Worm (Caenorhabditis elegans): ENCODE results near the gene srz-66.

The srz-66 gene

DNA sequence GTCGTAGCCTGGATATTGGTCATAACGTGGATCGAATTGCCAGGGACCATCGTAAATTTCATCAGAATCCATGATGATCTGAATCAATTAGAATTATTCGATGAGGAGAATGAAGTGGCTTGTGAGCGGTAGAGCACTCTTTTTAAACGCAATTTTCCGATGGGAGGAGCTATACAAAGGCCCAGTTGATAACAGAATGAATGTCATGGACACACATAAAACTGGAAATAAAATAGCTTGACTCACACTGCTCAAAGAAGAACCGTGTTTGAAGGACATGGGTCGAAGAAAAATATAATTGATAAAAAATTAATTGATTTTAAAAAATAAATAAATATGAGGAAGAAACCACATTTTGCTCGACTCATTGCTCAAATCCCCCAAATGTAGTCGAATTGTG lies 40.7 kb upstream of the srz-66 start, which contains the start of gene Y68A4A.13:
Gene Y68A4A.13 (minus strand): TSS at position 101 of the 400 bp plus-strand sequence.
- no peak for TF ChIP-seq lin-13 (GFP tag; optimal IDR thresholded peaks at IDR 0.05)
- no peak for TF ChIP-seq ceh-16 (tag; optimal IDR thresholded peaks at IDR 0.05)
- TF ChIP-seq nhr-77 (tag; optimal IDR thresholded peaks at IDR 0.05): no peak
- TF ChIP-seq alr-1 (tag; optimal IDR thresholded peaks at IDR 0.05): no peak

DNA sequence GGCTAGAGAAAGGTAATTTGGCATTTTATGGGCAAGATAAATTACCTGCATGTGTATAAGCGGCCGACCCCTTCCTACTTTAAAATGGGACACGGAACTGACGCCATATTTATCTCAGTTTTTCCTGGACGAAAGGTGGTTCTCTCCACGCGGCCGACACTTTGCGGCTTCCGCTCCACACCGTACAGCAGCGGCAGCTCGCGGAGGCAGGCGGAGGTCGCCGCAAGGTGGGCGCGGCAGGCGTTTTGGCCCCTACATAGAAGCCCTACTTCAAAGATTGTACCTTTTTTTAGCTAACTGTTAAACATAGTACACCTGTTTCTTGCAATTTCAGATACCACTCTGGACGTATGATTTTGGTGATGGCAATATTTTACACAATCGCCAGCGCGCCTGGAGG lies 39.1 kb upstream of the srz-66 start:
- TF ChIP-seq nhr-6 (tag; optimal IDR thresholded peaks at IDR 0.05) (no peak), sma-3 (GFP tag; optimal IDR thresholded peaks at IDR 0.05) (no peak), ama-1 (optimal IDR thresholded peaks at IDR 0.05) (no peak), elt-1 (tag; optimal IDR thresholded peaks at IDR 0.05) (no peak), mbf-1 (tag; optimal IDR thresholded peaks at IDR 0.05) (no peak), nhr-11 (tag; optimal IDR thresholded peaks at IDR 0.05) (no peak), mdl-1 (tag; optimal IDR thresholded peaks at IDR 0.05) (no peak), snpc-4 (tag; optimal IDR thresholded peaks at IDR 0.05) (no peak), dmd-4 (tag; optimal IDR thresholded peaks at IDR 0.05) (no peak), lin-11 (tag; optimal IDR thresholded peaks at IDR 0.05) (no peak), alr-1 (tag; optimal IDR thresholded peaks at IDR 0.05) (no peak), ztf-4 (tag; optimal IDR thresholded peaks at IDR 0.05) (no peak), skn-1 (tag; optimal IDR thresholded peaks at IDR 0.05) (no peak), ZK546.5 (tag; optimal IDR thresholded peaks at IDR 0.05) (no peak), aly-2 (tag; optimal IDR thresholded peaks at IDR 0.05) (no peak), unc-55 (GFP tag; optimal IDR thresholded peaks at IDR 0.05) (no peak), peb-1 (tag; optimal IDR thresholded peaks at IDR 0.05) (no peak)

DNA sequence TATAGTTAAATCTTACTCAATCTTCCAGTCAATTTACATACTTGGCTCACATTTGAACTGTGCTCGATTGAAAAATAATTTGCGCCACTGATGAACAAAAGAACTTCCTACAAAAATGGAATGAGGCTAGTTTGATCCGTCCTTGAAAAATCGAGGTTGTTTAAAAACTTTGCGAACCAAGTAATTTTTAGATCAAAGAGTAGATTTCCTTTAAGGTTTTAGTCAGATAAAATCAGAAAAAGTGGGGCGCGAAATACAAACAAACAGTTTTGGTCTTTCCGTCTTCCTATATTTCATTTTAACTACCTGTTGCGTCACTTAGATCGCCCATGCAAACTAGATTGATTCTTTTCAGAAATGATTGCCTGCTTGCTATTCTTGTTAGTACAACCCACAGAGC lies 34.5 kb upstream of the srz-66 start, which contains the start of gene Y68A4A.10:
Gene Y68A4A.10 (plus strand): TSS at position 301 of the 400 bp plus-strand sequence.
- TF ChIP-seq nhr-77 (tag; optimal IDR thresholded peaks at IDR 0.05) (no peak), lin-39 (tag; optimal IDR thresholded peaks at IDR 0.05) (no peak), snpc-4 (tag; optimal IDR thresholded peaks at IDR 0.05) (no peak), ztf-1 (GFP tag; conservative IDR thresholded peaks at IDR 0.05) (no peak), skn-1 (tag; optimal IDR thresholded peaks at IDR 0.05) (no peak), unc-55 (GFP tag; optimal IDR thresholded peaks at IDR 0.05) (no peak)

ce11 chrV:17198926-17199325 lies 31.6 kb upstream of the srz-66 start, which contains the start of gene srz-96:
Gene srz-96 (plus strand): TSS chrV:17199226.
- no peak for TF ChIP-seq mbf-1 (tag; optimal IDR thresholded peaks at IDR 0.05)

- TF ChIP-seq nhr-11 (tag; optimal IDR thresholded peaks at IDR 0.05): no peak
- no peak for TF ChIP-seq lin-39 (tag; optimal IDR thresholded peaks at IDR 0.05)
- no peak for TF ChIP-seq snpc-4 (tag; optimal IDR thresholded peaks at IDR 0.05)
- no peak for TF ChIP-seq nhr-77 (tag; optimal IDR thresholded peaks at IDR 0.05)
- TF ChIP-seq alr-1 (tag; optimal IDR thresholded peaks at IDR 0.05): no peak
- no peak for TF ChIP-seq C34F6.9 (tag; optimal IDR thresholded peaks at IDR 0.05)
- TF ChIP-seq crh-2 (tag; optimal IDR thresholded peaks at IDR 0.05): no peak
- no peak for TF ChIP-seq nhr-129 (tag; optimal IDR thresholded peaks at IDR 0.05)
- TF ChIP-seq aly-2 (tag; optimal IDR thresholded peaks at IDR 0.05): no peak
- no peak for TF ChIP-seq Y55F3AM.14 (GFP tag; optimal IDR thresholded peaks at IDR 0.05)
- TF ChIP-seq nhr-6 (tag; optimal IDR thresholded peaks at IDR 0.05): no peak
- no peak for TF ChIP-seq ztf-11 (tag; optimal IDR thresholded peaks at IDR 0.05)
- TF ChIP-seq skn-1 (tag; optimal IDR thresholded peaks at IDR 0.05): no peak
- no peak for TF ChIP-seq R02D3.7 (tag; optimal IDR thresholded peaks at IDR 0.05)
- no peak for TF ChIP-seq ceh-82 (tag; optimal IDR thresholded peaks at IDR 0.05)
These were observed 24.9 kb upstream of the srz-66 start, which contains the start of gene srz-47 for ce11 chrV:17192238-17192637. Gene srz-47 (minus strand): TSS chrV:17192338.

ce11 chrV:17190399-17190798 lies 23.0 kb upstream of the srz-66 start, which contains the start of gene str-199:
Gene str-199 (minus strand): TSS chrV:17190499.
- TF ChIP-seq aly-2 (tag; optimal IDR thresholded peaks at IDR 0.05): no peak
- TF ChIP-seq nhr-23 (tag; optimal IDR thresholded peaks at IDR 0.05): no peak
- no peak for TF ChIP-seq sma-3 (GFP tag; optimal IDR thresholded peaks at IDR 0.05)
- no peak for TF ChIP-seq F13H6.1 (tag; optimal IDR thresholded peaks at IDR 0.05)
- no peak for TF ChIP-seq unc-62 (GFP tag; optimal IDR thresholded peaks at IDR 0.05)
- no peak for TF ChIP-seq lsy-2 (tag; optimal IDR thresholded peaks at IDR 0.05)
